Fruit fly (Drosophila melanogaster) whole organism, embryonic: Measurements from ENCODE around the gene dpr15.

ENCODE experiments used
- Atf3 ChIP-seq: fragments of 200-800 bp; sonication (Bioruptor generic); optimal IDR thresholded peaks from 3 replicates; lab custom pipeline; 2016; ENCODE audit warnings: missing biosample characterization, missing genetic modification characterization
- BEAF-32 ChIP-seq: fragments of 200-800 bp; sonication (Bioruptor generic); optimal IDR thresholded peaks from 3 replicates; lab custom pipeline; 2017; ENCODE audit warnings: missing biosample characterization, missing genetic modification characterization, mild to moderate bottlenecking, moderate library complexity, missing genetic modification reagents
- CG10366 ChIP-seq: fragments of 200-800 bp; sonication (Bioruptor generic); IDR thresholded peaks from 2 replicates; pipeline ENCODE4 v1.3.6; 2022; ENCODE audit warnings: missing biosample characterization, missing genetic modification characterization
- CG11247 ChIP-seq: fragments of 200-800 bp; sonication (Bioruptor generic); IDR thresholded peaks from 2 replicates; pipeline ENCODE4 v1.3.6; 2022; ENCODE audit warnings: missing biosample characterization, missing genetic modification characterization
- CG11504 ChIP-seq: fragments of 200-800 bp; sonication (Bioruptor generic); optimal IDR thresholded peaks from 3 replicates; lab custom pipeline; 2019; ENCODE audit warnings: missing biosample characterization, mild to moderate bottlenecking, missing genetic modification characterization, moderate library complexity
- CG11696 ChIP-seq: fragments of 200-800 bp; sonication (Bioruptor generic); IDR thresholded peaks from 2 replicates; pipeline ENCODE4 v1.3.6; 2022; ENCODE audit warnings: missing biosample characterization, missing genetic modification characterization
- CG12769 ChIP-seq: fragments of 200-800 bp; sonication (Bioruptor generic); optimal IDR thresholded peaks from 2 replicates; lab custom pipeline; 2019; ENCODE audit warnings: missing biosample characterization, mild to moderate bottlenecking, missing genetic modification characterization, moderate library complexity
- CG13287 ChIP-seq: fragments of 200-800 bp; sonication (Bioruptor generic); IDR thresholded peaks from 2 replicates; pipeline ENCODE4 v1.3.6; 2022; ENCODE audit warnings: missing biosample characterization, missing genetic modification characterization; ENCODE audit not compliant: partially characterized antibody
- CG13894 ChIP-seq: fragments of 200-800 bp; sonication (Bioruptor generic); optimal IDR thresholded peaks from 3 replicates; lab custom pipeline; 2018; ENCODE audit warnings: missing biosample characterization, mild to moderate bottlenecking, missing genetic modification characterization, moderate library complexity
- CG14860 ChIP-seq: fragments of 200-800 bp; sonication (Bioruptor generic); IDR thresholded peaks from 3 replicates; pipeline ENCODE4 v1.3.6; 2022; ENCODE audit warnings: missing biosample characterization, missing genetic modification characterization; ENCODE audit not compliant: partially characterized antibody
- CG15011 ChIP-seq: fragments of 200-800 bp; sonication (Bioruptor generic); optimal IDR thresholded peaks from 3 replicates; lab custom pipeline; 2018; ENCODE audit warnings: missing biosample characterization, mild to moderate bottlenecking, missing genetic modification characterization
- CG18619 ChIP-seq: fragments of 200-800 bp; sonication (Bioruptor generic); optimal IDR thresholded peaks from 3 replicates; lab custom pipeline; 2017; ENCODE audit warnings: missing biosample characterization, mild to moderate bottlenecking, missing genetic modification characterization
- CG2678 ChIP-seq: fragments of 200-800 bp; sonication (Bioruptor generic); optimal IDR thresholded peaks from 3 replicates; lab custom pipeline; 2019; ENCODE audit warnings: missing biosample characterization, mild to moderate bottlenecking, missing genetic modification characterization, moderate library complexity
- CG30403 ChIP-seq: fragments of 200-800 bp; sonication (Bioruptor generic); optimal IDR thresholded peaks from 3 replicates; lab custom pipeline; 2016; ENCODE audit warnings: missing biosample characterization, missing genetic modification characterization
- CG3163 ChIP-seq: fragments of 200-800 bp; sonication (Bioruptor generic); optimal IDR thresholded peaks from 3 replicates; lab custom pipeline; 2016; ENCODE audit warnings: missing biosample characterization, missing genetic modification characterization
- CG33213 ChIP-seq: fragments of 200-800 bp; sonication (Bioruptor generic); optimal IDR thresholded peaks from 3 replicates; lab custom pipeline; 2016; ENCODE audit warnings: missing biosample characterization, missing genetic modification characterization
- CG34224 ChIP-seq: fragments of 200-800 bp; sonication (Bioruptor generic); IDR thresholded peaks from 3 replicates; pipeline ENCODE4 v1.3.6; 2022; ENCODE audit warnings: missing biosample characterization, missing genetic modification characterization; ENCODE audit not compliant: partially characterized antibody
- CG3847 ChIP-seq: fragments of 200-800 bp; sonication (Bioruptor generic); IDR thresholded peaks from 2 replicates; pipeline ENCODE4 v1.3.6; 2022; ENCODE audit warnings: missing biosample characterization, missing genetic modification characterization
- CG4854 ChIP-seq: fragments of 200-800 bp; sonication (Bioruptor generic); optimal IDR thresholded peaks from 2 replicates; lab custom pipeline; 2016; ENCODE audit warnings: missing biosample characterization, missing genetic modification characterization, inconsistent platforms
- CG5180 ChIP-seq: fragments of 200-800 bp; sonication (Bioruptor generic); optimal IDR thresholded peaks from 3 replicates; lab custom pipeline; 2017; ENCODE audit warnings: missing biosample characterization, missing genetic modification characterization, mild to moderate bottlenecking, moderate library complexity, missing genetic modification reagents
- CG6791 ChIP-seq: fragments of 200-800 bp; sonication (Bioruptor generic); IDR thresholded peaks from 3 replicates; pipeline ENCODE4 v1.3.6; 2022; ENCODE audit warnings: missing biosample characterization, missing genetic modification characterization; ENCODE audit not compliant: partially characterized antibody
- CG7372 ChIP-seq: fragments of 200-800 bp; sonication (Bioruptor generic); IDR thresholded peaks from 2 replicates; pipeline ENCODE4 v1.3.6; 2022; ENCODE audit warnings: missing biosample characterization, missing genetic modification characterization
- Dad ChIP-seq: fragments of 200-800 bp; sonication (Bioruptor generic); optimal IDR thresholded peaks from 3 replicates; lab custom pipeline; 2016; ENCODE audit warnings: missing biosample characterization, missing genetic modification characterization
- Dfd ChIP-seq, 2 experiments: fragments of >200 bp; optimal IDR thresholded peaks; 2 replicates each; lab custom pipeline; 2017; ENCODE audit warnings: missing biosample characterization in 2 of 2, missing genetic modification characterization in 2 of 2
- Dll ChIP-seq: fragments of 200-800 bp; sonication (Bioruptor generic); IDR thresholded peaks from 4 replicates; pipeline ENCODE4 v1.3.6; 2022; ENCODE audit warnings: missing biosample characterization, missing genetic modification characterization; ENCODE audit not compliant: partially characterized antibody
- Drgx ChIP-seq: fragments of 200-800 bp; sonication (Bioruptor generic); IDR thresholded peaks from 2 replicates; pipeline ENCODE4 v1.3.6; 2022; ENCODE audit warnings: missing biosample characterization, missing genetic modification characterization
- HHEX ChIP-seq: fragments of 200-800 bp; sonication (Bioruptor generic); optimal IDR thresholded peaks from 3 replicates; lab custom pipeline; 2017; ENCODE audit warnings: missing biosample characterization, mild to moderate bottlenecking, missing genetic modification characterization, missing genetic modification reagents
- Hr78 ChIP-seq, 2 experiments: fragments of 200-800 bp in 1 of 2; fragments of >200 bp in 1 of 2; sonication (Bioruptor generic) in 1 of 2; optimal IDR thresholded peaks; 2 replicates each; lab custom pipeline; 2017 to 2019; ENCODE audit warnings: missing biosample characterization in 2 of 2, missing genetic modification characterization in 2 of 2, mild to moderate bottlenecking in 1 of 2, moderate library complexity in 1 of 2
- Jarid2 ChIP-seq: fragments of 200-800 bp; sonication (Bioruptor generic); optimal IDR thresholded peaks from 3 replicates; lab custom pipeline; 2017; ENCODE audit warnings: mild to moderate bottlenecking, missing biosample characterization, missing genetic modification reagents, missing genetic modification characterization
- Sox100B ChIP-seq: fragments of 200-800 bp; sonication (Bioruptor generic); optimal IDR thresholded peaks from 3 replicates; lab custom pipeline; 2018; ENCODE audit warnings: missing biosample characterization, mild to moderate bottlenecking, missing genetic modification characterization
- Trl ChIP-seq, 3 experiments: fragments of >200 bp in 2 of 3; fragments of 200-800 bp in 1 of 3; sonication (Bioruptor generic) in 1 of 3; optimal IDR thresholded peaks; 2 replicates in 1 of 3; 3 replicates in 2 of 3; lab custom pipeline; 2016 to 2017; ENCODE audit warnings: missing biosample characterization in 1 of 3, missing genetic modification characterization in 1 of 3
- chinmo ChIP-seq: fragments of 200-800 bp; sonication (Bioruptor generic); IDR thresholded peaks from 4 replicates; pipeline ENCODE4 v1.3.6; 2022; ENCODE audit warnings: missing biosample characterization, missing genetic modification characterization; ENCODE audit not compliant: partially characterized antibody
- dati ChIP-seq: fragments of 200-800 bp; sonication (Bioruptor generic); IDR thresholded peaks from 2 replicates; pipeline ENCODE4 v1.3.6; 2022; ENCODE audit warnings: missing biosample characterization, missing genetic modification characterization
- exex ChIP-seq: fragments of 200-800 bp; sonication (Bioruptor generic); optimal IDR thresholded peaks from 4 replicates; lab custom pipeline; 2018; ENCODE audit warnings: missing biosample characterization, mild to moderate bottlenecking, missing genetic modification characterization, moderate library complexity
- fru ChIP-seq: fragments of >200 bp; optimal IDR thresholded peaks from 2 replicates; lab custom pipeline; 2017
- gro ChIP-seq: fragments of 200-800 bp; sonication (Bioruptor generic); optimal IDR thresholded peaks from 2 replicates; lab custom pipeline; 2016; ENCODE audit warnings: missing biosample characterization, missing genetic modification characterization
- inv ChIP-seq: fragments of 200-800 bp; sonication (Bioruptor generic); IDR thresholded peaks from 2 replicates; pipeline ENCODE4 v1.3.6; 2022; ENCODE audit warnings: missing biosample characterization, missing genetic modification characterization; ENCODE audit not compliant: partially characterized antibody
- nerfin-2 ChIP-seq: fragments of 200-800 bp; sonication (Bioruptor generic); IDR thresholded peaks from 2 replicates; pipeline ENCODE4 v1.3.6; 2022; ENCODE audit warnings: missing biosample characterization, missing genetic modification characterization; ENCODE audit not compliant: partially characterized antibody
- otp ChIP-seq: fragments of 200-800 bp; sonication (Bioruptor generic); IDR thresholded peaks from 3 replicates; pipeline ENCODE4, ENCODE4 v1.3.6; 2022; ENCODE audit warnings: missing biosample characterization, missing genetic modification characterization
- pb ChIP-seq: fragments of 200-800 bp; sonication (Bioruptor generic); optimal IDR thresholded peaks from 3 replicates; lab custom pipeline; 2016; ENCODE audit warnings: missing biosample characterization, missing genetic modification characterization
- pfk ChIP-seq: fragments of 200-800 bp; sonication (Bioruptor generic); optimal IDR thresholded peaks from 2 replicates; lab custom pipeline; 2018; ENCODE audit warnings: missing biosample characterization, mild to moderate bottlenecking, missing genetic modification characterization, moderate library complexity
- scrt ChIP-seq: fragments of 200-800 bp; sonication (Bioruptor generic); optimal IDR thresholded peaks from 2 replicates; lab custom pipeline; 2018; ENCODE audit warnings: missing biosample characterization, mild to moderate bottlenecking, missing genetic modification characterization, moderate library complexity
- sob ChIP-seq: fragments of 200-800 bp; sonication (Bioruptor generic); IDR thresholded peaks from 2 replicates; pipeline ENCODE4 v1.3.6; 2022; ENCODE audit warnings: missing biosample characterization, missing genetic modification characterization
- toy ChIP-seq: fragments of 200-800 bp; sonication (Bioruptor generic); IDR thresholded peaks from 2 replicates; pipeline ENCODE4 v1.3.6; 2022; ENCODE audit warnings: missing biosample characterization, missing genetic modification characterization
- unpg ChIP-seq: fragments of 200-800 bp; sonication (Bioruptor generic); optimal IDR thresholded peaks from 3 replicates; lab custom pipeline; 2018; ENCODE audit warnings: missing biosample characterization, mild to moderate bottlenecking, missing genetic modification characterization, moderate library complexity
- zen2 ChIP-seq: fragments of 200-800 bp; sonication (Bioruptor generic); IDR thresholded peaks from 3 replicates; pipeline ENCODE4 v1.3.6; 2022; ENCODE audit warnings: missing biosample characterization, missing genetic modification characterization; ENCODE audit not compliant: partially characterized antibody

dpr15 gene

DNA sequence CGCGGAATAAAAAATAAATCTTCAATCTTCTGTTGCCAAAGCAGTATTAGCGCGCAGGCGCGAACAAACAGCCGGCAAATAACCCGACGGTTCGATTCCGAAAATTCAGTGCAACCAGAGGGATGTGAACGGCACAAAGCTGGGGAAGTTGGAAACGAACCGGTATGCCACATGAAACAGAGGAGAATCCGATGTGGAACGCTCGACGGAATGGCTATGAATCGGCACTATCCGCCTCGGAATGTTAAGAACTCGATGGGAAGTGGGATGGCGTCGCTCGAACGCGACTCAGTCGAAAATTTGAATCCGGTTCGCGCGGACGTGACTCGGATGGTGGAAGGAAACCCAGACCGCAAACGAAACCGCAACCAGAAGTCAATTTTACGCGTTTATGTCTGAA lies 63.8 kb downstream of the dpr15 start, which contains the start of gene dpr17 (continued):
- peak; percentile 98 for TF ChIP-seq pfk (GFP tag; lab: Kevin White, UChicago)
- TF ChIP-seq Sox100B (GFP tag; lab: Kevin White, UChicago) = no peak
- no peak for TF ChIP-seq CG15011
- no peak for TF ChIP-seq dati (GFP tag; lab: Robert Waterston, UW)
- TF ChIP-seq CG10366 = no peak
- TF ChIP-seq CG5180 (GFP tag; lab: Kevin White, UChicago) = peak; percentile 82
- no peak for TF ChIP-seq CG3847 (GFP tag; lab: Robert Waterston, UW)
- no peak for TF ChIP-seq fru (lab: Kevin White, UChicago)
- no peak for TF ChIP-seq nerfin-2 (GFP tag; lab: Robert Waterston, UW)
- no peak for TF ChIP-seq sob (GFP tag; lab: Robert Waterston, UW)
- TF ChIP-seq CG14860 = no peak

DNA sequence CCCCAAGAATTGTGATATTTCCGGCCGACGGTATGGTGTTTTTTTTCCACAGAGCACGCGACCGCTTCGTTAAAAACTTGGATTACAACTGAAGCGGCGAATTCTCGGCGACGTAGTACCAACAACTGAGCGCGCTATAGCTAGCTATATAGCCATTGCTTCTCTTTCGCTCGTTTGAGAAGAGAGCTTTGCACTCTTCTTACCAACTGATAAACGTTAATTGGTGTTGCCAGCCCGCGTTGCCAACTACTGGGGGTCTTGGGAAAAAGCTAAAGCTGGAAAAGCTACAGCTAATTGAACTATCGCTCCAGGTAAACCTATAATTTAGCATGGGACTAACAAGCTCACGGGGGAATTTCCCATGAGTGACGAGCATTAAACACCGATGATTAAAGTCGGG lies 67.8 kb downstream of the dpr15 start, which contains the start of gene ATP8B:
Gene ATP8B (minus strand): TSS at position 64 of the 400 bp plus-strand sequence.
- peak; percentile 70 for TF ChIP-seq Jarid2 (GFP tag; lab: Kevin White, UChicago)
- TF ChIP-seq Drgx (GFP tag; lab: Robert Waterston, UW) = no peak
- TF ChIP-seq CG30403 = no peak
- peak; percentile 4 for TF ChIP-seq CG13894 (tag; lab: Kevin White, UChicago)
- no peak for TF ChIP-seq HHEX (GFP tag; lab: Kevin White, UChicago)
- no peak for TF ChIP-seq CG11247 (GFP tag; lab: Robert Waterston, UW)
- peak; percentile 32 for TF ChIP-seq CG4854 (GFP tag; lab: Kevin White, UChicago)
- no peak for TF ChIP-seq toy (GFP tag; lab: Robert Waterston, UW)
- peak; percentile 47; the same call in 1 of the 4 replicates for TF ChIP-seq Dll (GFP tag; lab: Robert Waterston, UW)
- no peak for TF ChIP-seq scrt (GFP tag; lab: Kevin White, UChicago)
- peak; percentile 79 for TF ChIP-seq CG11504 (tag; lab: Kevin White, UChicago)
- TF ChIP-seq CG33213 (GFP tag; lab: Kevin White, UChicago) = no peak
- TF ChIP-seq gro (GFP tag; lab: Kevin White, UChicago) = no peak
- TF ChIP-seq CG7372 (GFP tag; lab: Robert Waterston, UW) = no peak
- peak; percentile 18; the same call in 1 of the 2 replicates for TF ChIP-seq inv (GFP tag; lab: Robert Waterston, UW)
- no peak for TF ChIP-seq Dfd (GFP tag; optimal IDR thresholded peaks at IDR 0.05; lab: Kevin White, UChicago)
- TF ChIP-seq Atf3 (GFP tag; lab: Kevin White, UChicago) = no peak
- no peak for TF ChIP-seq pb
- no peak for TF ChIP-seq CG18619
- TF ChIP-seq Trl (optimal IDR thresholded peaks at IDR 0.05; lab: Kevin White, UChicago) = peak; percentile 56 to 69
- no peak for TF ChIP-seq Trl (GFP tag; optimal IDR thresholded peaks at IDR 0.05; lab: Kevin White, UChicago)
- peak in 1 of 2 experiments; percentile 90 for TF ChIP-seq Hr78 (GFP tag; optimal IDR thresholded peaks at IDR 0.05; lab: Kevin White, UChicago)
- TF ChIP-seq BEAF-32 (GFP tag; lab: Kevin White, UChicago) = peak; percentile 13
- TF ChIP-seq CG2678 = no peak
- TF ChIP-seq unpg (GFP tag; lab: Kevin White, UChicago) = no peak
- peak; percentile 42; the same call in 1 of the 3 replicates for TF ChIP-seq zen2 (GFP tag; lab: Robert Waterston, UW)
- no peak for TF ChIP-seq Dad (GFP tag; lab: Kevin White, UChicago)
- TF ChIP-seq exex (tag; lab: Kevin White, UChicago) = peak; percentile 2
- TF ChIP-seq CG34224 (GFP tag; lab: Robert Waterston, UW) = peak; percentile 19; the same call in 1 of the 3 replicates
- peak; percentile 26; the same call in 2 of the 3 replicates for TF ChIP-seq CG6791 (GFP tag; lab: Robert Waterston, UW)
- 0 out of 3 replicates have a peak, but pooled peaks have one; percentile 23 for TF ChIP-seq otp (GFP tag; lab: Robert Waterston, UW)
- peak; percentile 78 for TF ChIP-seq CG3163 (GFP tag; lab: Kevin White, UChicago)
- peak; percentile 73 for TF ChIP-seq CG12769 (tag; lab: Kevin White, UChicago)
- no peak for TF ChIP-seq CG11696
- TF ChIP-seq CG13287 = peak; percentile 50
- TF ChIP-seq chinmo (GFP tag; lab: Robert Waterston, UW) = peak; percentile 60; the same call in 2 of the 4 replicates
